Fruit fly (Drosophila melanogaster) whole organism, embryonic: ENCODE data around the gene Cyp310a1.

ENCODE experiments used
- Adf1 ChIP-seq: fragments of 200-800 bp; sonication (Bioruptor generic); IDR thresholded peaks from 2 replicates; pipeline ENCODE4 v1.3.6; 2022; ENCODE audit warnings: missing biosample characterization, missing genetic modification characterization
- Aef1 ChIP-seq: fragments of 200-800 bp; sonication (Bioruptor generic); IDR thresholded peaks from 3 replicates; pipeline ENCODE4 v1.3.6; 2022; ENCODE audit warnings: missing biosample characterization, missing genetic modification characterization
- CG12071 ChIP-seq: fragments of 200-800 bp; sonication (Bioruptor generic); optimal IDR thresholded peaks from 3 replicates; lab custom pipeline; 2018; ENCODE audit warnings: missing biosample characterization, mild to moderate bottlenecking, missing genetic modification characterization
- CG12155 ChIP-seq: fragments of 200-800 bp; sonication (Bioruptor generic); optimal IDR thresholded peaks from 3 replicates; lab custom pipeline; 2016; ENCODE audit warnings: missing biosample characterization, missing genetic modification characterization
- CG13123 ChIP-seq: fragments of 200-800 bp; sonication (Bioruptor generic); optimal IDR thresholded peaks from 2 replicates; lab custom pipeline; 2016; ENCODE audit warnings: missing biosample characterization, missing genetic modification characterization
- CG13894 ChIP-seq: fragments of 200-800 bp; sonication (Bioruptor generic); optimal IDR thresholded peaks from 3 replicates; lab custom pipeline; 2018; ENCODE audit warnings: missing biosample characterization, mild to moderate bottlenecking, missing genetic modification characterization, moderate library complexity
- CG17328 ChIP-seq: fragments of 200-800 bp; sonication (Bioruptor generic); IDR thresholded peaks from 2 replicates; pipeline ENCODE4 v1.3.6; 2022; ENCODE audit warnings: missing biosample characterization, missing genetic modification characterization
- CG18476 ChIP-seq: fragments of 200-800 bp; sonication (Bioruptor generic); optimal IDR thresholded peaks from 2 replicates; lab custom pipeline; 2016; ENCODE audit warnings: missing biosample characterization, mild to moderate bottlenecking, missing genetic modification characterization
- CG2116 ChIP-seq: fragments of 200-800 bp; sonication (Bioruptor generic); optimal IDR thresholded peaks from 3 replicates; lab custom pipeline; 2018; ENCODE audit warnings: missing biosample characterization, mild to moderate bottlenecking, missing genetic modification characterization
- CG32767 ChIP-seq: fragments of 200-800 bp; sonication (Bioruptor generic); IDR thresholded peaks from 2 replicates; pipeline ENCODE4 v1.3.6; 2022; ENCODE audit warnings: missing biosample characterization, missing genetic modification characterization
- CG4424 ChIP-seq: fragments of 200-800 bp; sonication (Bioruptor generic); optimal IDR thresholded peaks from 3 replicates; lab custom pipeline; 2016; ENCODE audit warnings: missing biosample characterization, missing genetic modification characterization
- CG4854 ChIP-seq: fragments of 200-800 bp; sonication (Bioruptor generic); optimal IDR thresholded peaks from 2 replicates; lab custom pipeline; 2016; ENCODE audit warnings: missing biosample characterization, missing genetic modification characterization, inconsistent platforms
- CG7357 ChIP-seq: fragments of 200-800 bp; sonication (Bioruptor generic); IDR thresholded peaks from 3 replicates; pipeline ENCODE4 v1.3.6; 2022; ENCODE audit warnings: missing biosample characterization, missing genetic modification characterization
- CG8290 ChIP-seq, 3 experiments: fragments of 200-800 bp; sonication (Bioruptor generic); optimal IDR thresholded peaks; 2 replicates each; lab custom pipeline; 2016 to 2019; ENCODE audit warnings: missing biosample characterization in 3 of 3, missing genetic modification characterization in 3 of 3, mild to moderate bottlenecking in 2 of 3, moderate library complexity in 1 of 3
- CG8924 ChIP-seq: fragments of 200-800 bp; optimal IDR thresholded peaks from 3 replicates; lab custom pipeline; 2019; ENCODE audit warnings: missing biosample characterization, mild to moderate bottlenecking, missing genetic modification characterization, moderate library complexity
- Drgx ChIP-seq: fragments of 200-800 bp; sonication (Bioruptor generic); IDR thresholded peaks from 2 replicates; pipeline ENCODE4 v1.3.6; 2022; ENCODE audit warnings: missing biosample characterization, missing genetic modification characterization
- ERR ChIP-seq: fragments of 200-800 bp; sonication (Bioruptor generic); optimal IDR thresholded peaks from 2 replicates; lab custom pipeline; 2016; ENCODE audit warnings: missing biosample characterization, missing genetic modification characterization
- Fer3 ChIP-seq: fragments of 200-800 bp; sonication (Bioruptor generic); optimal IDR thresholded peaks from 2 replicates; lab custom pipeline; 2018; ENCODE audit warnings: missing biosample characterization, mild to moderate bottlenecking, missing genetic modification characterization, moderate library complexity
- H15 ChIP-seq: fragments of 200-800 bp; sonication (Bioruptor generic); IDR thresholded peaks from 3 replicates; pipeline ENCODE4 v1.3.6; 2022; ENCODE audit warnings: missing biosample characterization, missing genetic modification characterization
- Max ChIP-seq: fragments of 200-800 bp; sonication (Bioruptor generic); optimal IDR thresholded peaks from 2 replicates; lab custom pipeline; 2016; ENCODE audit warnings: missing biosample characterization, mild to moderate bottlenecking, missing genetic modification characterization
- Mrtf ChIP-seq: fragments of 200-800 bp; sonication (Bioruptor generic); IDR thresholded peaks from 3 replicates; pipeline ENCODE4 v1.3.6; 2022; ENCODE audit warnings: missing biosample characterization, missing genetic modification characterization
- NK7.1 ChIP-seq: fragments of 200-800 bp; sonication (Bioruptor generic); optimal IDR thresholded peaks from 3 replicates; lab custom pipeline; 2016; ENCODE audit warnings: missing biosample characterization, missing genetic modification characterization
- Nf-YA ChIP-seq: fragments of 200-800 bp; sonication (Bioruptor generic); IDR thresholded peaks from 2 replicates; pipeline ENCODE4 v1.3.6; 2022; ENCODE audit warnings: missing biosample characterization, missing genetic modification characterization
- Optix ChIP-seq: fragments of 200-800 bp; sonication (Bioruptor generic); IDR thresholded peaks from 3 replicates; pipeline ENCODE4 v1.3.6; 2022; ENCODE audit warnings: missing biosample characterization, missing genetic modification characterization
- Spps ChIP-seq: fragments of 200-800 bp; sonication (Bioruptor generic); optimal IDR thresholded peaks from 2 replicates; lab custom pipeline; 2018; ENCODE audit warnings: missing biosample characterization, mild to moderate bottlenecking, missing genetic modification characterization
- Sry-δ ChIP-seq: fragments of 200-800 bp; sonication (Bioruptor generic); optimal IDR thresholded peaks from 2 replicates; lab custom pipeline; 2016; ENCODE audit warnings: missing biosample characterization, missing genetic modification characterization
- Stat92E ChIP-seq, 3 experiments: fragments of >200 bp in 2 of 3; fragments of 200-800 bp in 1 of 3; sonication (Bioruptor generic) in 1 of 3; optimal IDR thresholded peaks; 2 replicates each; lab custom pipeline; 2017 to 2019; ENCODE audit warnings: missing biosample characterization in 3 of 3, missing genetic modification characterization in 3 of 3, mild to moderate bottlenecking in 1 of 3, moderate library complexity in 1 of 3
- TFAM ChIP-seq: fragments of 200-800 bp; sonication (Bioruptor generic); optimal IDR thresholded peaks from 2 replicates; lab custom pipeline; 2017; ENCODE audit warnings: missing biosample characterization, missing genetic modification characterization, inconsistent platforms
- Trl ChIP-seq, 3 experiments: fragments of >200 bp in 2 of 3; fragments of 200-800 bp in 1 of 3; sonication (Bioruptor generic) in 1 of 3; optimal IDR thresholded peaks; 2 replicates in 1 of 3; 3 replicates in 2 of 3; lab custom pipeline; 2016 to 2017; ENCODE audit warnings: missing biosample characterization in 1 of 3, missing genetic modification characterization in 1 of 3
- Usf ChIP-seq: fragments of 200-800 bp; sonication (Bioruptor generic); optimal IDR thresholded peaks from 2 replicates; lab custom pipeline; 2017; ENCODE audit warnings: missing genotype, missing biosample characterization, missing genetic modification characterization
- bab2 ChIP-seq: fragments of 200-800 bp; sonication (Bioruptor generic); optimal IDR thresholded peaks from 2 replicates; lab custom pipeline; 2016; ENCODE audit warnings: missing biosample characterization, missing genetic modification characterization
- en ChIP-seq: fragments of 200-800 bp; sonication (Bioruptor generic); optimal IDR thresholded peaks from 2 replicates; lab custom pipeline; 2016; ENCODE audit warnings: missing biosample characterization, missing genetic modification characterization
- gem ChIP-seq: fragments of 200-800 bp; sonication (Bioruptor generic); optimal IDR thresholded peaks from 2 replicates; lab custom pipeline; 2019; ENCODE audit warnings: missing biosample characterization, mild to moderate bottlenecking, missing genetic modification characterization, moderate library complexity
- ham ChIP-seq: fragments of 200-800 bp; sonication (Bioruptor generic); IDR thresholded peaks from 2 replicates; pipeline ENCODE4 v1.3.6; 2022; ENCODE audit warnings: missing biosample characterization, missing genetic modification characterization
- lbe ChIP-seq: fragments of 200-800 bp; sonication (Bioruptor generic); optimal IDR thresholded peaks from 2 replicates; lab custom pipeline; 2016; ENCODE audit warnings: missing biosample characterization, mild to moderate bottlenecking, missing genetic modification characterization
- lov ChIP-seq, 2 experiments: fragments of 200-800 bp in 1 of 2; fragments of >200 bp in 1 of 2; sonication (Bioruptor generic) in 1 of 2; IDR thresholded peaks in 1 of 2; optimal IDR thresholded peaks in 1 of 2; 2 replicates in 1 of 2; 3 replicates in 1 of 2; pipeline versions ENCODE4 v1.3.6 to Lab custom; 2017 to 2022; ENCODE audit warnings: missing biosample characterization in 1 of 2, missing genetic modification characterization in 1 of 2
- nau ChIP-seq: fragments of 200-800 bp; sonication (Bioruptor generic); optimal IDR thresholded peaks from 3 replicates; lab custom pipeline; 2017; ENCODE audit warnings: missing biosample characterization, mild to moderate bottlenecking, missing genetic modification characterization, missing genetic modification reagents
- odd ChIP-seq: fragments of 200-800 bp; sonication (Bioruptor generic); optimal IDR thresholded peaks from 2 replicates; lab custom pipeline; 2017; ENCODE audit warnings: missing biosample characterization, mild to moderate bottlenecking, missing genetic modification characterization
- pan ChIP-seq, 4 experiments: fragments of >200 bp in 3 of 4; fragments of 200-800 bp in 1 of 4; sonication (Bioruptor generic) in 1 of 4; optimal IDR thresholded peaks in 3 of 4; IDR thresholded peaks in 1 of 4; 2 replicates each; pipeline versions ENCODE4 v1.3.6 to Lab custom; 2017 to 2022; ENCODE audit warnings: missing biosample characterization in 2 of 4, missing genetic modification characterization in 2 of 4, mixed read lengths in 1 of 4
- pho ChIP-seq: fragments of 200-800 bp; sonication (Bioruptor generic); optimal IDR thresholded peaks from 2 replicates; lab custom pipeline; 2016; ENCODE audit warnings: missing biosample characterization, missing genetic modification characterization
- pum ChIP-seq: fragments of 200-800 bp; sonication (Bioruptor generic); optimal IDR thresholded peaks from 2 replicates; lab custom pipeline; 2016; ENCODE audit warnings: missing biosample characterization, missing genetic modification characterization
- ro ChIP-seq: fragments of 200-800 bp; sonication (Bioruptor generic); IDR thresholded peaks from 2 replicates; pipeline ENCODE4 v1.3.6; 2022; ENCODE audit warnings: missing biosample characterization, missing genetic modification characterization
- shn ChIP-seq: fragments of 200-800 bp; sonication (Bioruptor generic); optimal IDR thresholded peaks from 3 replicates; lab custom pipeline; 2016; ENCODE audit warnings: missing biosample characterization, missing genetic modification characterization
- stc ChIP-seq: fragments of 200-800 bp; sonication (Bioruptor generic); IDR thresholded peaks from 2 replicates; pipeline ENCODE4 v1.3.6; 2022; ENCODE audit warnings: missing biosample characterization, missing genetic modification characterization
- vfl ChIP-seq: fragments of 200-800 bp; sonication (Bioruptor generic); optimal IDR thresholded peaks from 2 replicates; lab custom pipeline; 2016; ENCODE audit warnings: missing biosample characterization, missing genetic modification characterization
- vnd ChIP-seq: fragments of 200-800 bp; sonication (Bioruptor generic); IDR thresholded peaks from 3 replicates; pipeline ENCODE4 v1.3.6; 2022; ENCODE audit warnings: missing biosample characterization, missing genetic modification characterization; ENCODE audit not compliant: partially characterized antibody
- wdn ChIP-seq: fragments of 200-800 bp; sonication (Bioruptor generic); IDR thresholded peaks from 2 replicates; pipeline ENCODE4 v1.3.6; 2022; ENCODE audit warnings: missing biosample characterization, missing genetic modification characterization

The Cyp310a1 gene

DNA sequence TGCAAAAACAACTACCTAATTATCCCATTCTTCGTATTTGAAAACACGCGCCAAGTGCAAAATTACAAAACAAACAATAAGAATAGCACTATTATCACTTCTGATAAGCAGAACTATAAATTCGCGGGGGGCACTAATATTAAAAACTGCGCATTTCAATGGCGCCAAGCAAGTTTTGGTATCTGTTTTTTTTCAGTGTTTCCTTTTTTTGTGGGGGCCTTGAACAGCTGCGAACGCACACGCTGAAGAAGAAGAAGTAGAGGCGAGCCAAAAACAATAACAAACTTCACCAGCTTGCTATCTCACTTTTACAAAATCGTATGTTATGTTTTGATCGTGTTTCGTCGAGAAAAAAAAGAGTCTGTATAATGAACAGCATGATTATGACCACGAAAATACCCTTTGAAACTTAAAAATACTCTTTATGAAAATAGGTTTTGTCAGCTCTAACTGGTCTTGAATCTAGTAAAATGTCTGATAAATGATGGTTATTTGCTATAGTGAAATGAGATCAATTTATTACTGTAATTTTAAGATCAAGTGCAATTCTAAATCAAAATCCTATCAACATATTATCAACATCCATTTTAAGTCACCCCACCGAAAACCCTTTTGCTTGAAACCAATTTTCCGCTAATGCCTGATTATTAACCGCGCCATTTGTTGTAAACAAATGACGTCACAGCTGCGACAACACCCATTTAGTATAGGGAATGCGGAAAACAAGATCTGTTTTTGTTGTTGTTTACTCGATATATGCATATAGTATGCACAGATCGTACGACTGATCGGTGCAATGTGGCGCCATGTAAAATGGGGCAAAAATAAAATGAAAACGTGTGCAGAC lies 41.3 kb upstream of the Cyp310a1 start (continued):
- no peak for TF ChIP-seq Spps (tag; lab: Kevin White, UChicago)
- no peak; the same call in 1 of the 2 replicates for TF ChIP-seq Adf1 (GFP tag; lab: Robert Waterston, UW)
- peak; percentile 45 for TF ChIP-seq en
- peak; percentile 41 for TF ChIP-seq NK7.1 (GFP tag; lab: Kevin White, UChicago)
- TF ChIP-seq CG13894 (tag; lab: Kevin White, UChicago): peak; percentile 84
- no peak for TF ChIP-seq Usf (GFP tag; lab: Kevin White, UChicago)
- TF ChIP-seq Nf-YA (GFP tag; lab: Robert Waterston, UW): peak; percentile 79
- no peak for TF ChIP-seq ro (GFP tag; lab: Robert Waterston, UW)
- TF ChIP-seq lbe (GFP tag; lab: Kevin White, UChicago): no peak
- TF ChIP-seq CG12155 (GFP tag; lab: Kevin White, UChicago): peak; percentile 57
- TF ChIP-seq Max (GFP tag; lab: Kevin White, UChicago): peak; percentile 18
- TF ChIP-seq vfl (GFP tag; lab: Kevin White, UChicago): peak; percentile 1
- TF ChIP-seq CG8290 (GFP tag; optimal IDR thresholded peaks at IDR 0.05; lab: Kevin White, UChicago): peak; percentile 24
- peak in 1 of 2 experiments; percentile 60 for TF ChIP-seq CG8290 (tag; optimal IDR thresholded peaks at IDR 0.05; lab: Kevin White, UChicago)
- TF ChIP-seq Fer3 (tag; lab: Kevin White, UChicago): peak; percentile 16
- TF ChIP-seq pum (GFP tag; lab: Kevin White, UChicago): peak; percentile 27
- TF ChIP-seq H15 (GFP tag; lab: Robert Waterston, UW): peak; percentile 68; the same call in 2 of the 3 replicates
- peak; percentile 71 for TF ChIP-seq shn (GFP tag; lab: Kevin White, UChicago)
- peak; percentile 33 for TF ChIP-seq Sry-δ (GFP tag; lab: Kevin White, UChicago)
- peak; percentile 22 for TF ChIP-seq CG4854 (GFP tag; lab: Kevin White, UChicago)
- peak; percentile 10 for TF ChIP-seq TFAM
- TF ChIP-seq vnd (GFP tag; lab: Robert Waterston, UW): no peak
- TF ChIP-seq bab2 (GFP tag; lab: Kevin White, UChicago): peak; percentile 51
- peak; percentile 78 for TF ChIP-seq Aef1
- TF ChIP-seq Trl (optimal IDR thresholded peaks at IDR 0.05; lab: Kevin White, UChicago): no peak
- no peak for TF ChIP-seq Trl (GFP tag; optimal IDR thresholded peaks at IDR 0.05; lab: Kevin White, UChicago)
- peak; percentile 43; the same call in 1 of the 2 replicates for TF ChIP-seq Drgx (GFP tag; lab: Robert Waterston, UW)
- peak; percentile 58 for TF ChIP-seq ERR (GFP tag; lab: Kevin White, UChicago)
- TF ChIP-seq CG18476: peak; percentile 15
- TF ChIP-seq CG2116 (GFP tag; lab: Kevin White, UChicago): peak; percentile 40
- TF ChIP-seq Optix (GFP tag; lab: Robert Waterston, UW): peak; percentile 80
- peak; percentile 65 for TF ChIP-seq gem (tag; lab: Kevin White, UChicago)
- 0 out of 2 replicates have a peak, but pooled peaks have one; percentile 29 for TF ChIP-seq wdn (GFP tag; lab: Robert Waterston, UW)
- TF ChIP-seq pho (GFP tag; lab: Kevin White, UChicago): peak; percentile 15
- no peak for TF ChIP-seq pan (optimal IDR thresholded peaks at IDR 0.05; lab: Kevin White, UChicago)
- peak in 1 of 2 experiments; percentile 78 for TF ChIP-seq pan (GFP tag; optimal IDR thresholded peaks at IDR 0.05 in 1 of 2, IDR thresholded peaks at IDR 0.05 in 1 of 2)
- TF ChIP-seq Mrtf: peak; percentile 55; the same call in 2 of the 3 replicates
- peak; percentile 40; the same call in 1 of the 3 replicates for TF ChIP-seq CG7357
- peak; percentile 55 for TF ChIP-seq CG12071 (GFP tag; lab: Kevin White, UChicago)
- peak; percentile 63 for TF ChIP-seq CG4424 (GFP tag; lab: Kevin White, UChicago)
- no peak for TF ChIP-seq ham (GFP tag; lab: Robert Waterston, UW)
- peak; percentile 60 for TF ChIP-seq CG8924 (tag; lab: Kevin White, UChicago)
- peak; percentile 48 for TF ChIP-seq CG13123 (GFP tag; lab: Kevin White, UChicago)
- no peak for TF ChIP-seq CG32767 (GFP tag; lab: Robert Waterston, UW)
- no peak for TF ChIP-seq nau (GFP tag; lab: Kevin White, UChicago)
- TF ChIP-seq stc: peak; percentile 33
- peak; percentile 45 for TF ChIP-seq odd (GFP tag; lab: Kevin White, UChicago)
- TF ChIP-seq CG17328 (GFP tag; lab: Robert Waterston, UW): peak; percentile 68
- TF ChIP-seq Stat92E (GFP tag; optimal IDR thresholded peaks at IDR 0.05; lab: Kevin White, UChicago): no peak
- no peak for TF ChIP-seq lov (optimal IDR thresholded peaks at IDR 0.05; lab: Kevin White, UChicago)
- 0 out of 3 replicates have a peak, but pooled peaks have one; percentile 31 for TF ChIP-seq lov (GFP tag; IDR thresholded peaks at IDR 0.05; lab: Robert Waterston, UW)
